Worm (Caenorhabditis elegans): Measurements from ENCODE around the gene pwp-1.

The pwp-1 gene

ce11 chrIV:13236485-13236884 lies at the start of gene pwp-1:
TSS of gene pwp-1 (minus strand) at chrIV:13236585.
- TF ChIP-seq cog-1 (tag; optimal IDR thresholded peaks at IDR 0.05) = no peak
- TF ChIP-seq klf-2 (GFP tag; conservative IDR thresholded peaks at IDR 0.05) = no peak
- TF ChIP-seq tab-1 (GFP tag; IDR thresholded peaks at IDR 0.05) = no peak
- TF ChIP-seq ztf-23 (GFP tag; IDR thresholded peaks at IDR 0.05) = no peak
- no peak for TF ChIP-seq ztf-29 (GFP tag; IDR thresholded peaks at IDR 0.05)
- no peak for TF ChIP-seq ref-1 (GFP tag; conservative IDR thresholded peaks at IDR 0.05)
- TF ChIP-seq med-1 (GFP tag; optimal IDR thresholded peaks at IDR 0.05; ENCODE audit: insufficient read depth) = no peak
- TF ChIP-seq T22C8.4 (GFP tag; IDR thresholded peaks at IDR 0.05) = no peak
- no peak for TF ChIP-seq flt-1 (GFP tag; IDR thresholded peaks at IDR 0.05)

- no peak for TF ChIP-seq flt-1 (GFP tag; IDR thresholded peaks at IDR 0.05)
- no peak for TF ChIP-seq klf-2 (GFP tag; conservative IDR thresholded peaks at IDR 0.05)
- TF ChIP-seq ref-1 (GFP tag; conservative IDR thresholded peaks at IDR 0.05) = no peak
- TF ChIP-seq T22C8.4 (GFP tag; IDR thresholded peaks at IDR 0.05) = no peak
- no peak for TF ChIP-seq ztf-23 (GFP tag; IDR thresholded peaks at IDR 0.05)
- no peak for TF ChIP-seq med-1 (GFP tag; optimal IDR thresholded peaks at IDR 0.05; ENCODE audit: insufficient read depth)
- TF ChIP-seq ztf-29 (GFP tag; IDR thresholded peaks at IDR 0.05) = no peak
- no peak for TF ChIP-seq cog-1 (tag; optimal IDR thresholded peaks at IDR 0.05)
- no peak for TF ChIP-seq tab-1 (GFP tag; IDR thresholded peaks at IDR 0.05)
Observed at ce11 chrIV:13282778-13283177, 46.4 kb upstream of the pwp-1 start, which contains the start of gene cpsf-3. TSS of gene cpsf-3 (minus strand) at chrIV:13282878.

- TF ChIP-seq klf-2 (GFP tag; conservative IDR thresholded peaks at IDR 0.05) (no peak), cog-1 (tag; optimal IDR thresholded peaks at IDR 0.05) (no peak), flt-1 (GFP tag; IDR thresholded peaks at IDR 0.05) (0 out of 2 replicates have a peak, but pooled peaks have one; percentile 32), tab-1 (GFP tag; IDR thresholded peaks at IDR 0.05) (no peak), ztf-29 (GFP tag; IDR thresholded peaks at IDR 0.05) (no peak), T22C8.4 (GFP tag; IDR thresholded peaks at IDR 0.05) (no peak)
Observed at ce11 chrIV:13272494-13272893, 36.1 kb upstream of the pwp-1 start, which contains the start of gene unc-26. TSS of gene unc-26 (minus strand) at chrIV:13272516.

ce11 chrIV:13268385-13268784 lies 32.0 kb upstream of the pwp-1 start:
- no peak for TF ChIP-seq cog-1 (tag; optimal IDR thresholded peaks at IDR 0.05)
- TF ChIP-seq tab-1 (GFP tag; IDR thresholded peaks at IDR 0.05) = no peak
- no peak for TF ChIP-seq ztf-23 (GFP tag; IDR thresholded peaks at IDR 0.05)
- no peak for TF ChIP-seq ztf-29 (GFP tag; IDR thresholded peaks at IDR 0.05)
- no peak for TF ChIP-seq ref-1 (GFP tag; conservative IDR thresholded peaks at IDR 0.05)
- TF ChIP-seq klf-2 (GFP tag; conservative IDR thresholded peaks at IDR 0.05) = no peak
- no peak for TF ChIP-seq T22C8.4 (GFP tag; IDR thresholded peaks at IDR 0.05)
- TF ChIP-seq flt-1 (GFP tag; IDR thresholded peaks at IDR 0.05) = no peak
- TF ChIP-seq med-1 (GFP tag; optimal IDR thresholded peaks at IDR 0.05; ENCODE audit: insufficient read depth) = no peak

DNA sequence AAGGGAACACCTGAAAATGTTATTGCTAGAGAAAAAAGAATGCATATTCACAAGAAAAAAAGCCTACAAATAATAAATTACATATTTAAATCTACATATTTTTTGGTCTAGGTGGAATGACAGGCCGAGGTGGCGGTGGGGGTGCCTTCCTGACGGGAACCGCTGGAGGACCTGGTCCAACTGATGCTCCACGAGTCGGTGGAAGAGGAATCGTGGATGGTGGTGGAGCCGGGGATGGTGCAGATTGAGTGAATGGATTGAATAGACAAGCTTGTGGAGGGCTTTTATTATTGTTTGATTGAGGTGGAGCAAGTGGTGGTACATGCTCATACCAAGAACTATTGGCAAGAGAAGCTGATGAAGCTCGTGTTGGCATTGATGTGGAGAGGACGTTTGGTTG lies 25.4 kb upstream of the pwp-1 start:
- TF ChIP-seq klf-2 (GFP tag; conservative IDR thresholded peaks at IDR 0.05) = no peak
- no peak for TF ChIP-seq ztf-29 (GFP tag; IDR thresholded peaks at IDR 0.05)
- TF ChIP-seq ztf-23 (GFP tag; IDR thresholded peaks at IDR 0.05) = no peak
- TF ChIP-seq flt-1 (GFP tag; IDR thresholded peaks at IDR 0.05) = no peak
- no peak for TF ChIP-seq tab-1 (GFP tag; IDR thresholded peaks at IDR 0.05)
- TF ChIP-seq ref-1 (GFP tag; conservative IDR thresholded peaks at IDR 0.05) = no peak
- no peak for TF ChIP-seq T22C8.4 (GFP tag; IDR thresholded peaks at IDR 0.05)
- TF ChIP-seq med-1 (GFP tag; optimal IDR thresholded peaks at IDR 0.05; ENCODE audit: insufficient read depth) = no peak
- no peak for TF ChIP-seq cog-1 (tag; optimal IDR thresholded peaks at IDR 0.05)

DNA sequence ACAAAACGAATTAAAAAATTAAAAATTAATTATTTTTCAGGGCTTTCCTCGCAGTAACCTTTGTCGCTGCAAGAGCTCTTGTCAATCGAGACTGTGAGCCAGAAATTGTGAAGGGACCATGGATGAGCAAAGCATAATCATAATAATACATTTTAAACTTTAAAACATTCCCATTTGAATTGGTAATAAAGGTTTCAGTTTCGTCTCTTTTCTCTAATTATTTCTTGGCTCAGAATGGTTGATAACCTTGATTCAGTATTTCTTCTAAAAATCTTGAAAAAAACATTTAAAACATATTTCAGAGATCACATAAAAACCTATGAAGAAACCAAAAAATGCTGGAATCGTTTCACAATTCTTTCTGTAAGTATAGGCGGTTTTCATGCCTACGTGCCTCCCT lies 22.5 kb upstream of the pwp-1 start, which contains the start of gene JC8.16:
TSS of gene JC8.16 (plus strand) at position 301 of the 400 bp plus-strand sequence.
- TF ChIP-seq klf-2 (GFP tag; conservative IDR thresholded peaks at IDR 0.05) (no peak), ztf-23 (GFP tag; IDR thresholded peaks at IDR 0.05) (no peak), ztf-29 (GFP tag; IDR thresholded peaks at IDR 0.05) (no peak), ref-1 (GFP tag; conservative IDR thresholded peaks at IDR 0.05) (no peak), flt-1 (GFP tag; IDR thresholded peaks at IDR 0.05) (no peak), med-1 (GFP tag; optimal IDR thresholded peaks at IDR 0.05; ENCODE audit: insufficient read depth) (no peak), T22C8.4 (GFP tag; IDR thresholded peaks at IDR 0.05) (no peak), tab-1 (GFP tag; IDR thresholded peaks at IDR 0.05) (no peak), cog-1 (tag; optimal IDR thresholded peaks at IDR 0.05) (no peak)

DNA sequence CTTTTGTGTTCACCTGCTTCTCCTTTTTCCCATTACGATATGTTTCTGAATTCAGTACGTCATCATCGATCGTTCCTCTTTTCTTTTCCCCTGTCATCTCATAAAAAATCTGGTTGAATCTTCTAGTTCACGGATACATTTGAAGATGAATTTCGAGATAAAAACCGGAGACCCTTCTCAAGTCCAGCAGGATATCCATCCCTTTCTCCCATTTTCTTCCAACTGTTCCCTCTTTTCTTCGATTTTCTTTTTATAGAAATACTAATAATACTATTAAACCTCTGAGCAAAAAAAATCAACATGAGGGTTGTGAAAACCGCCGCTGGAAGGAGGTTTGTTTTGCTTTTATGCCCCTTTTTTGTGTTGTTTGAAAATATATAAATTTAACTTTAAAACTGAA lies 19.5 kb upstream of the pwp-1 start, which contains the start of gene bus-12:
TSS of gene bus-12 (plus strand) at position 301 of the 400 bp plus-strand sequence.
- TF ChIP-seq klf-2 (GFP tag; conservative IDR thresholded peaks at IDR 0.05) = no peak
- no peak for TF ChIP-seq med-1 (GFP tag; optimal IDR thresholded peaks at IDR 0.05; ENCODE audit: insufficient read depth)
- TF ChIP-seq flt-1 (GFP tag; IDR thresholded peaks at IDR 0.05) = no peak
- TF ChIP-seq ztf-23 (GFP tag; IDR thresholded peaks at IDR 0.05) = no peak
- TF ChIP-seq cog-1 (tag; optimal IDR thresholded peaks at IDR 0.05) = no peak
- TF ChIP-seq ztf-29 (GFP tag; IDR thresholded peaks at IDR 0.05) = no peak
- no peak for TF ChIP-seq tab-1 (GFP tag; IDR thresholded peaks at IDR 0.05)
- TF ChIP-seq T22C8.4 (GFP tag; IDR thresholded peaks at IDR 0.05) = no peak
- no peak for TF ChIP-seq ref-1 (GFP tag; conservative IDR thresholded peaks at IDR 0.05)

DNA sequence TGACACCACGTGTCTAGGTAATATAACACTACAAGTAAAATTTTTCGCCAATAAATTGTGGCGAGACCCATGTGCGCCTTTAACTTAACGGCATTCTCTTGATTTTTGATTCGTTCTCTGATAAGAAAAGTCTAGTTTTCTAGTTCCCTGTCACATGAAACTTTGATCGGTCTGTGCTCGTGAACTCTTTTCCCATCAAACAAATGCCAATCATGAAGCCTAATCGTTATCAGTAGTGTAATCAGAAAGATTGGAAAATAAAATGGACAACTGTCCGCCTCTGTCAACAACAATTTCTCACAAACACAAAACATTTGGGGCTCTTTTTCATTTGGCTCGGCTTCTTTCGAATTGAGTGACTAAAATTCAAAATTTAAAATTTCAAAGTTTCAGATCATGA lies 17.5 kb upstream of the pwp-1 start, which contains the start of gene ttr-45:
TSS of gene ttr-45 (plus strand) at position 385 of the 400 bp plus-strand sequence.
- TF ChIP-seq klf-2 (GFP tag; conservative IDR thresholded peaks at IDR 0.05) (no peak), ztf-23 (GFP tag; IDR thresholded peaks at IDR 0.05) (no peak), flt-1 (GFP tag; IDR thresholded peaks at IDR 0.05) (no peak), ref-1 (GFP tag; conservative IDR thresholded peaks at IDR 0.05) (no peak), med-1 (GFP tag; optimal IDR thresholded peaks at IDR 0.05; ENCODE audit: insufficient read depth) (no peak), cog-1 (tag; optimal IDR thresholded peaks at IDR 0.05) (no peak), tab-1 (GFP tag; IDR thresholded peaks at IDR 0.05) (no peak), ztf-29 (GFP tag; IDR thresholded peaks at IDR 0.05) (no peak), T22C8.4 (GFP tag; IDR thresholded peaks at IDR 0.05) (no peak)

ce11 chrIV:13252211-13252610 lies 15.8 kb upstream of the pwp-1 start, which contains the start of gene ttr-51:
TSS of gene ttr-51 (minus strand) at chrIV:13252311.
- no peak for TF ChIP-seq T22C8.4 (GFP tag; IDR thresholded peaks at IDR 0.05)
- no peak for TF ChIP-seq flt-1 (GFP tag; IDR thresholded peaks at IDR 0.05)
- TF ChIP-seq klf-2 (GFP tag; conservative IDR thresholded peaks at IDR 0.05) = no peak
- no peak for TF ChIP-seq ztf-23 (GFP tag; IDR thresholded peaks at IDR 0.05)

DNA sequence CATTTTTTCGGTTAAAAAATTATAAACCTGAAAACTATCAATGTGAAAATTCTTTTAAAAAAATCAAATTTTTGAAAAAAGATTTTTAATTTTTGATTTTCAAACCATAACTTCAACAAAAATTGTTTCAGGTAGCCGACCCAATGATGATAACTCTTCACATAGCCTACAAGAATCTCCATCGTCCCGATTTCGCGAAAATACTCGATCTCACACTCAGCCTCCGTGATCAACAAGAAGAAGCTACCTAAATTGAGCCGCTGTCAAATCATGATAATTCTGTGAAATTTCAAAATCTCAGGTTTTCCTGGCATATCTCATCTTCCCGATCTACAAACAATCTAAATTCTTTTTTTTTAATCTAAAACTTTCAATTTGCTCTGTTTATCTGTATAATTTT lies 13.9 kb upstream of the pwp-1 start:
- TF ChIP-seq ref-1 (GFP tag; conservative IDR thresholded peaks at IDR 0.05) (no peak), tab-1 (GFP tag; IDR thresholded peaks at IDR 0.05) (no peak), T22C8.4 (GFP tag; IDR thresholded peaks at IDR 0.05) (no peak)

Data from whole organism, midembryonic.